Worm (Caenorhabditis elegans) whole organism, L3 larva: Measurements from ENCODE around the gene smrc-1.

Experiments used
- ama-1 ChIP-seq: fragments of 150-350 bp; optimal IDR thresholded peaks from 2 replicates; lab custom pipeline; 2018
- ceh-16 ChIP-seq: sonication (generic microtip); optimal IDR thresholded peaks from 2 replicates; lab custom pipeline; 2017; ENCODE audit warnings: missing biosample characterization, missing genetic modification characterization
- elt-3 ChIP-seq, 3 experiments: fragments of 150-350 bp in 1 of 3; sonication (generic microtip) in 2 of 3; optimal IDR thresholded peaks; 2 replicates in 2 of 3; 4 replicates in 1 of 3; lab custom pipeline; 2014 to 2017; ENCODE audit warnings: missing biosample characterization in 3 of 3, missing genetic modification characterization in 3 of 3
- nhr-11 ChIP-seq: fragments of 150-350 bp; optimal IDR thresholded peaks from 2 replicates; lab custom pipeline; 2014; ENCODE audit warnings: missing biosample characterization, missing genetic modification characterization
- nhr-28 ChIP-seq: fragments of 150-350 bp; optimal IDR thresholded peaks from 2 replicates; lab custom pipeline; 2014; ENCODE audit warnings: missing biosample characterization, missing genetic modification characterization
- pha-4 ChIP-seq: fragments of 150-350 bp; optimal IDR thresholded peaks from 2 replicates; lab custom pipeline; 2014; ENCODE audit warnings: missing biosample characterization, missing genetic modification reagents, missing genetic modification characterization
- pqm-1 ChIP-seq: fragments of 150-350 bp; optimal IDR thresholded peaks from 2 replicates; lab custom pipeline; 2017; ENCODE audit warnings: missing biosample characterization, missing genetic modification characterization, inconsistent platforms
- tbx-2 ChIP-seq: sonication (generic microtip); optimal IDR thresholded peaks from 2 replicates; lab custom pipeline; 2016; ENCODE audit warnings: mild to moderate bottlenecking, missing genetic modification characterization, missing compliant biosample characterization
- ztf-11 ChIP-seq: fragments of 150-350 bp; optimal IDR thresholded peaks from 2 replicates; lab custom pipeline; 2014; ENCODE audit warnings: missing biosample characterization, missing genetic modification characterization

- TF ChIP-seq nhr-11 (tag; lab: Kevin White, UChicago) (no peak), pqm-1 (no peak), tbx-2 (tag; lab: Kevin White, UChicago) (no peak), ztf-11 (tag; lab: Kevin White, UChicago) (no peak), ama-1 (no peak), pha-4 (tag; lab: Kevin White, UChicago) (no peak), ceh-16 (tag; lab: Kevin White, UChicago) (no peak), nhr-28 (tag; lab: Kevin White, UChicago) (no peak), elt-3 (tag; optimal IDR thresholded peaks at IDR 0.05; lab: Kevin White, UChicago) (no peak)
Observed at ce11 chrIII:6343229-6343628, 47.5 kb upstream of the smrc-1 start, which contains the start of gene C56G2.9.
